Fruit fly (Drosophila melanogaster): ENCODE results near the gene Ptip.

Ptip gene

DNA sequence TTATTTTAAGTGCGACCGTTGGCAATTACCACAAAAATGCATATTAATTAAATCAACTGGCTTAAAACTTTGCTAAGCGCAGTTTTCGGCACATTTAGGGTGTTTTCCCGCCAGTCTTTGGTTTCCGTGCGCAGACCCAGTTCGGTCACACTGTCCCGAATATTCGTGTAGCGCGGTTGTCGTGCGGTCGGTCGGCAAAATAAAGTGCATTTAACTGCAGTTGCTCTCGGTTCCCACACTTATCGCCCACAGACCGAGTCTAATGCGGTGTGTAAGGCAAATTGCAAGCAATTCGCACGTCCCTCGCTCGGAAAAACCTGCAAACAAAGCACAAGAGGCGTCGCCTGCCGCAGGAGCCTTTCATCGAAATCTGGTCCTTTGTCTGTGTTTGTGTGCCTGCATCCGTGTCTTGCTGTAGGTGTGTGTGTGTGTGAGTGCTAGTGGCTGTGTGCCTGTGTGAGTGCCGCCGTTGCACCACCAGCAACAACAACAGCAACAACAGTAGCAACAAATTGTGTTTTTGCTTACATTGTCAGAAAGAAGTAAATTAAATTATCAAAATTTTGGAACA lies 24.2 kb upstream of the Ptip start, which contains the start of the genes CG13484 and Frl (continued):
- TF ChIP-seq ci (GFP tag; IDR thresholded peaks at IDR 0.05) (peak; percentile 78), Gug (GFP tag; IDR thresholded peaks at IDR 0.05) (peak; percentile 33; the same call in 1 of the 4 replicates), CG10321 (GFP tag; IDR thresholded peaks at IDR 0.05) (no peak), CG42726 (GFP tag; IDR thresholded peaks at IDR 0.05; ENCODE audit: partially characterized antibody) (peak; percentile 80), Mrtf (GFP tag; IDR thresholded peaks at IDR 0.05) (no peak), CG11695 (GFP tag; IDR thresholded peaks at IDR 0.05) (no peak), hb (GFP tag; IDR thresholded peaks at IDR 0.05; ENCODE audit: partially characterized antibody) (no peak), E2f1 (GFP tag; IDR thresholded peaks at IDR 0.05) (no peak), CG1602 (GFP tag; optimal IDR thresholded peaks at IDR 0.05) (no peak), CG6854 (GFP tag; optimal IDR thresholded peaks at IDR 0.05) (no peak), CG6683 (GFP tag; optimal IDR thresholded peaks at IDR 0.05) (peak; percentile 0), vnd (GFP tag; IDR thresholded peaks at IDR 0.05; ENCODE audit: partially characterized antibody) (no peak), cato (GFP tag; optimal IDR thresholded peaks at IDR 0.05; ENCODE audit: borderline replicate concordance) (no peak), CG15073 (GFP tag; optimal IDR thresholded peaks at IDR 0.05) (no peak), CoRest (tag; optimal IDR thresholded peaks at IDR 0.05) (peak; percentile 48), CG30403 (GFP tag; optimal IDR thresholded peaks at IDR 0.05) (no peak), CG6791 (GFP tag; IDR thresholded peaks at IDR 0.05; ENCODE audit: partially characterized antibody) (peak; percentile 55; the same call in 2 of the 3 replicates), Poxn (GFP tag; IDR thresholded peaks at IDR 0.05) (no peak), Dad (GFP tag; optimal IDR thresholded peaks at IDR 0.05) (peak; percentile 6), CG14050 (GFP tag; IDR thresholded peaks at IDR 0.05) (no peak), CG9932 (GFP tag; IDR thresholded peaks at IDR 0.05) (peak; percentile 39; the same call in 1 of the 2 replicates), lilli (GFP tag; optimal IDR thresholded peaks at IDR 0.05) (no peak), Hand (GFP tag; optimal IDR thresholded peaks at IDR 0.05) (no peak), Lim3 (GFP tag; IDR thresholded peaks at IDR 0.05) (no peak), MBD-R2 (GFP tag; IDR thresholded peaks at IDR 0.05) (peak; percentile 97), CG8089 (GFP tag; optimal IDR thresholded peaks at IDR 0.05) (no peak), z (GFP tag; IDR thresholded peaks at IDR 0.05) (no peak), CG33213 (GFP tag; optimal IDR thresholded peaks at IDR 0.05) (peak; percentile 85), CG6654 (GFP tag; optimal IDR thresholded peaks at IDR 0.05) (no peak), ap (GFP tag; IDR thresholded peaks at IDR 0.05) (no peak), CG9817 (tag; optimal IDR thresholded peaks at IDR 0.05) (peak; percentile 15), CG9797 (GFP tag; optimal IDR thresholded peaks at IDR 0.05) (peak; percentile 100), nerfin-1 (tag; optimal IDR thresholded peaks at IDR 0.05) (peak; percentile 26), CG13123 (GFP tag; optimal IDR thresholded peaks at IDR 0.05) (no peak), CG13424 (tag; optimal IDR thresholded peaks at IDR 0.05) (peak; percentile 34), HHEX (GFP tag; optimal IDR thresholded peaks at IDR 0.05) (no peak), Asciz (GFP tag; optimal IDR thresholded peaks at IDR 0.05) (no peak), CG32772 (GFP tag; IDR thresholded peaks at IDR 0.05) (peak; percentile 70), CG8290 (GFP tag; optimal IDR thresholded peaks at IDR 0.05) (no peak), CG8290 (tag; optimal IDR thresholded peaks at IDR 0.05) (peak; percentile 37 to 89), crol (GFP tag; IDR thresholded peaks at IDR 0.05) (peak; percentile 33; the same call in 1 of the 2 replicates), Ssrp (tag; optimal IDR thresholded peaks at IDR 0.05) (peak; percentile 8), Meics (GFP tag; optimal IDR thresholded peaks at IDR 0.05) (no peak), knrl (GFP tag; IDR thresholded peaks at IDR 0.05; ENCODE audit: partially characterized antibody) (no peak; the same call in 2 of the 3 replicates), psq (GFP tag; optimal IDR thresholded peaks at IDR 0.05) (no peak), gsb-n (tag; optimal IDR thresholded peaks at IDR 0.05) (peak; percentile 51), gcm (GFP tag; optimal IDR thresholded peaks at IDR 0.05) (peak; percentile 39), fd64A (GFP tag; optimal IDR thresholded peaks at IDR 0.05) (no peak), Hr39 (optimal IDR thresholded peaks at IDR 0.05) (no peak), CG1832 (GFP tag; optimal IDR thresholded peaks at IDR 0.05) (no peak)
